Worm (Caenorhabditis elegans) whole organism, mixed stage, embryonic: ENCODE measurements around the gene B0336.12.

ENCODE experiments used
- ces-1 ChIP-seq: fragments of 150-350 bp; optimal IDR thresholded peaks from 2 replicates; lab custom pipeline; 2014; ENCODE audit warnings: missing biosample characterization, missing genetic modification reagents, missing genetic modification characterization
- cnd-1 ChIP-seq: fragments of 200-800 bp; sonication (Bioruptor generic); optimal IDR thresholded peaks from 2 replicates; lab custom pipeline; 2018; ENCODE audit warnings: mild to moderate bottlenecking, missing genetic modification characterization, missing compliant biosample characterization
- elt-3 ChIP-seq: fragments of 150-350 bp; optimal IDR thresholded peaks from 2 replicates; lab custom pipeline; 2014; ENCODE audit warnings: missing biosample characterization, missing genetic modification characterization
- mab-5 ChIP-seq: fragments of 150-350 bp; optimal IDR thresholded peaks from 2 replicates; lab custom pipeline; 2014; ENCODE audit warnings: missing biosample characterization, missing genetic modification characterization
- mep-1 ChIP-seq: fragments of 150-350 bp; optimal IDR thresholded peaks from 2 replicates; lab custom pipeline; 2017; ENCODE audit warnings: missing biosample characterization, missing genetic modification reagents, missing genetic modification characterization, inconsistent platforms
- nhr-237 ChIP-seq: fragments of 150-350 bp; optimal IDR thresholded peaks from 2 replicates; lab custom pipeline; 2014; ENCODE audit warnings: missing biosample characterization, missing genetic modification characterization
- nhr-28 ChIP-seq: fragments of 150-350 bp; optimal IDR thresholded peaks from 2 replicates; lab custom pipeline; 2014; ENCODE audit warnings: missing biosample characterization, missing genetic modification characterization
- pha-4 ChIP-seq: fragments of 150-350 bp; optimal IDR thresholded peaks from 2 replicates; lab custom pipeline; 2018; ENCODE audit warnings: missing biosample characterization, missing genetic modification reagents, missing genetic modification characterization
- snpc-4 ChIP-seq: fragments of 150-350 bp; optimal IDR thresholded peaks from 2 replicates; lab custom pipeline; 2014; ENCODE audit warnings: missing biosample characterization, missing genetic modification characterization
- unc-62 ChIP-seq: fragments of 150-350 bp; optimal IDR thresholded peaks from 2 replicates; lab custom pipeline; 2014; ENCODE audit warnings: missing biosample characterization, missing genetic modification reagents, missing genetic modification characterization
- ztf-11 ChIP-seq: fragments of 150-350 bp; optimal IDR thresholded peaks from 2 replicates; lab custom pipeline; 2014; ENCODE audit warnings: missing biosample characterization, missing genetic modification characterization

- no peak for TF ChIP-seq cnd-1 (tag; lab: Kevin White, UChicago)
- peak; percentile 94 for TF ChIP-seq nhr-237 (tag; lab: Kevin White, UChicago)
- TF ChIP-seq mep-1 (tag; lab: Kevin White, UChicago) = peak; percentile 98
- TF ChIP-seq mab-5 (tag; lab: Kevin White, UChicago) = peak; percentile 85
- TF ChIP-seq nhr-28 (tag; lab: Kevin White, UChicago) = no peak
- peak; percentile 12 for TF ChIP-seq elt-3
- no peak for TF ChIP-seq snpc-4 (tag; lab: Kevin White, UChicago)
- peak; percentile 37 for TF ChIP-seq ztf-11 (tag; lab: Kevin White, UChicago)
- peak; percentile 93 for TF ChIP-seq pha-4 (tag; lab: Kevin White, UChicago)
- TF ChIP-seq unc-62 (GFP tag; lab: Kevin White, UChicago) = peak; percentile 66
- TF ChIP-seq ces-1 = peak; percentile 90
Observed at ce11 chrIII:5706077-5706627, 3.8 kb downstream of the B0336.12 start, which contains the start of gene rpl-23.
